Worm (Caenorhabditis elegans): Measurements from ENCODE around the gene tag-290.

ce11 chrV:11627837-11628236 lies 14.7 kb downstream of the tag-290 start:
- no peak for TF ChIP-seq him-1 (tag; optimal IDR thresholded peaks at IDR 0.05)
- no peak for TF ChIP-seq W03F9.2 (tag; optimal IDR thresholded peaks at IDR 0.05)

All from whole organism, L4/young adult.